Fruit fly (Drosophila melanogaster) whole organism, embryonic: Measurements from ENCODE around the gene stet.

ENCODE experiments used
- ATbp ChIP-seq: fragments of 200-800 bp; sonication (Bioruptor generic); optimal IDR thresholded peaks from 2 replicates; lab custom pipeline; 2017; ENCODE audit warnings: missing biosample characterization, mild to moderate bottlenecking, missing genetic modification characterization, missing genetic modification reagents
- Asciz ChIP-seq: fragments of 200-800 bp; sonication (Bioruptor generic); optimal IDR thresholded peaks from 2 replicates; lab custom pipeline; 2017; ENCODE audit warnings: missing biosample characterization, mild to moderate bottlenecking, missing genetic modification characterization, missing genetic modification reagents
- CG1024 ChIP-seq: fragments of 200-800 bp; sonication (Bioruptor generic); IDR thresholded peaks from 2 replicates; pipeline ENCODE4 v1.3.6; 2022; ENCODE audit warnings: missing biosample characterization, missing genetic modification characterization
- CG10366 ChIP-seq: fragments of 200-800 bp; sonication (Bioruptor generic); IDR thresholded peaks from 2 replicates; pipeline ENCODE4 v1.3.6; 2022; ENCODE audit warnings: missing biosample characterization, missing genetic modification characterization
- CG11723 ChIP-seq: fragments of 200-800 bp; sonication (Bioruptor generic); optimal IDR thresholded peaks from 2 replicates; lab custom pipeline; 2017; ENCODE audit warnings: missing biosample characterization, mild to moderate bottlenecking, missing genetic modification characterization
- CG12769 ChIP-seq: fragments of 200-800 bp; sonication (Bioruptor generic); optimal IDR thresholded peaks from 2 replicates; lab custom pipeline; 2019; ENCODE audit warnings: missing biosample characterization, mild to moderate bottlenecking, missing genetic modification characterization, moderate library complexity
- CG14014 ChIP-seq: fragments of 200-800 bp; sonication (Bioruptor generic); IDR thresholded peaks from 2 replicates; pipeline ENCODE4 v1.3.6; 2022; ENCODE audit warnings: missing biosample characterization, missing genetic modification characterization
- CG1529 ChIP-seq: fragments of 200-800 bp; sonication (Bioruptor generic); optimal IDR thresholded peaks from 3 replicates; lab custom pipeline; 2018; ENCODE audit warnings: missing biosample characterization, missing genetic modification characterization
- CG31224 ChIP-seq: fragments of 200-800 bp; sonication (Bioruptor generic); IDR thresholded peaks from 2 replicates; pipeline ENCODE4 v1.3.6; 2022; ENCODE audit warnings: missing biosample characterization, missing genetic modification characterization
- CG31365 ChIP-seq: fragments of 200-800 bp; sonication (Bioruptor generic); optimal IDR thresholded peaks from 2 replicates; lab custom pipeline; 2018; ENCODE audit warnings: missing biosample characterization, mild to moderate bottlenecking, missing genetic modification characterization
- CG34376 ChIP-seq: fragments of 200-800 bp; sonication (Bioruptor generic); optimal IDR thresholded peaks from 2 replicates; lab custom pipeline; 2018; ENCODE audit warnings: missing biosample characterization, mild to moderate bottlenecking, missing genetic modification characterization
- CG4617 ChIP-seq: fragments of 200-800 bp; sonication (Bioruptor generic); optimal IDR thresholded peaks from 3 replicates; lab custom pipeline; 2016; ENCODE audit warnings: missing biosample characterization, missing genetic modification characterization, borderline replicate concordance
- CG4820 ChIP-seq: fragments of 200-800 bp; sonication (Bioruptor generic); optimal IDR thresholded peaks from 3 replicates; lab custom pipeline; 2016; ENCODE audit warnings: missing biosample characterization, missing genetic modification characterization
- CG5180 ChIP-seq: fragments of 200-800 bp; sonication (Bioruptor generic); optimal IDR thresholded peaks from 3 replicates; lab custom pipeline; 2017; ENCODE audit warnings: missing biosample characterization, missing genetic modification characterization, mild to moderate bottlenecking, moderate library complexity, missing genetic modification reagents
- CG6791 ChIP-seq: fragments of 200-800 bp; sonication (Bioruptor generic); IDR thresholded peaks from 3 replicates; pipeline ENCODE4 v1.3.6; 2022; ENCODE audit warnings: missing biosample characterization, missing genetic modification characterization; ENCODE audit not compliant: partially characterized antibody
- CG8281 ChIP-seq: fragments of 200-800 bp; sonication (Bioruptor generic); optimal IDR thresholded peaks from 2 replicates; lab custom pipeline; 2018; ENCODE audit warnings: missing biosample characterization, mild to moderate bottlenecking, missing genetic modification characterization, moderate library complexity
- D ChIP-seq, 2 experiments: fragments of 200-800 bp in 1 of 2; fragments of >200 bp in 1 of 2; sonication (Bioruptor generic) in 1 of 2; optimal IDR thresholded peaks; 2 replicates in 1 of 2; 3 replicates in 1 of 2; lab custom pipeline; 2017; ENCODE audit warnings: mild to moderate bottlenecking in 1 of 2, missing biosample characterization in 1 of 2, missing genetic modification characterization in 1 of 2, missing genetic modification reagents in 1 of 2
- Dad ChIP-seq: fragments of 200-800 bp; sonication (Bioruptor generic); optimal IDR thresholded peaks from 3 replicates; lab custom pipeline; 2016; ENCODE audit warnings: missing biosample characterization, missing genetic modification characterization
- Dip2 ChIP-seq: fragments of 200-800 bp; sonication (Bioruptor generic); IDR thresholded peaks from 2 replicates; pipeline ENCODE4 v1.3.6; 2022; ENCODE audit warnings: missing biosample characterization, missing genetic modification characterization
- Doc2 ChIP-seq: fragments of 200-800 bp; sonication (Bioruptor generic); IDR thresholded peaks from 2 replicates; pipeline ENCODE4 v1.3.6; 2022; ENCODE audit warnings: missing biosample characterization, missing genetic modification characterization
- Dp ChIP-seq: fragments of 200-800 bp; sonication (Bioruptor generic); optimal IDR thresholded peaks from 2 replicates; lab custom pipeline; 2018; ENCODE audit warnings: missing biosample characterization, mild to moderate bottlenecking, missing genetic modification characterization, moderate library complexity
- Fer3 ChIP-seq: fragments of 200-800 bp; sonication (Bioruptor generic); optimal IDR thresholded peaks from 2 replicates; lab custom pipeline; 2018; ENCODE audit warnings: missing biosample characterization, mild to moderate bottlenecking, missing genetic modification characterization, moderate library complexity
- Hmx ChIP-seq: fragments of 200-800 bp; sonication (Bioruptor generic); optimal IDR thresholded peaks from 2 replicates; lab custom pipeline; 2016; ENCODE audit warnings: missing biosample characterization, missing genetic modification characterization
- Hr78 ChIP-seq, 2 experiments: fragments of 200-800 bp in 1 of 2; fragments of >200 bp in 1 of 2; sonication (Bioruptor generic) in 1 of 2; optimal IDR thresholded peaks; 2 replicates each; lab custom pipeline; 2017 to 2019; ENCODE audit warnings: missing biosample characterization in 2 of 2, missing genetic modification characterization in 2 of 2, mild to moderate bottlenecking in 1 of 2, moderate library complexity in 1 of 2
- Jarid2 ChIP-seq: fragments of 200-800 bp; sonication (Bioruptor generic); optimal IDR thresholded peaks from 3 replicates; lab custom pipeline; 2017; ENCODE audit warnings: mild to moderate bottlenecking, missing biosample characterization, missing genetic modification reagents, missing genetic modification characterization
- MTF-1 ChIP-seq: fragments of 200-800 bp; sonication (Bioruptor generic); optimal IDR thresholded peaks from 2 replicates; lab custom pipeline; 2018; ENCODE audit warnings: missing biosample characterization, mild to moderate bottlenecking, missing genetic modification characterization, borderline replicate concordance
- NFAT ChIP-seq: fragments of 200-800 bp; sonication (Bioruptor generic); IDR thresholded peaks from 2 replicates; pipeline ENCODE4 v1.3.6; 2022; ENCODE audit warnings: missing biosample characterization, missing genetic modification characterization
- Optix ChIP-seq: fragments of 200-800 bp; sonication (Bioruptor generic); IDR thresholded peaks from 3 replicates; pipeline ENCODE4 v1.3.6; 2022; ENCODE audit warnings: missing biosample characterization, missing genetic modification characterization
- Ptx1 ChIP-seq: fragments of 200-800 bp; sonication (Bioruptor generic); IDR thresholded peaks from 2 replicates; pipeline ENCODE4 v1.3.6; 2022; ENCODE audit warnings: missing biosample characterization, missing genetic modification characterization
- YL-1 ChIP-seq: fragments of 200-800 bp; sonication (Bioruptor generic); optimal IDR thresholded peaks from 3 replicates; lab custom pipeline; 2017; ENCODE audit warnings: missing biosample characterization, mild to moderate bottlenecking, missing genetic modification characterization
- ac ChIP-seq: fragments of 200-800 bp; sonication (Bioruptor generic); optimal IDR thresholded peaks from 3 replicates; lab custom pipeline; 2017; ENCODE audit warnings: missing biosample characterization, mild to moderate bottlenecking, missing genetic modification characterization
- ato ChIP-seq: fragments of 200-800 bp; sonication (Bioruptor generic); IDR thresholded peaks from 2 replicates; pipeline ENCODE4 v1.3.6; 2022; ENCODE audit warnings: missing biosample characterization, missing genetic modification characterization; ENCODE audit not compliant: partially characterized antibody
- crol ChIP-seq: fragments of 200-800 bp; sonication (Bioruptor generic); IDR thresholded peaks from 2 replicates; pipeline ENCODE4 v1.3.6; 2022; ENCODE audit warnings: missing biosample characterization, missing genetic modification characterization
- fd102C ChIP-seq: fragments of 200-800 bp; sonication (Bioruptor generic); optimal IDR thresholded peaks from 2 replicates; lab custom pipeline; 2018; ENCODE audit warnings: missing biosample characterization, mild to moderate bottlenecking, missing genetic modification characterization, moderate library complexity
- ham ChIP-seq: fragments of 200-800 bp; sonication (Bioruptor generic); IDR thresholded peaks from 2 replicates; pipeline ENCODE4 v1.3.6; 2022; ENCODE audit warnings: missing biosample characterization, missing genetic modification characterization
- kni ChIP-seq: fragments of 200-800 bp; sonication (Bioruptor generic); optimal IDR thresholded peaks from 3 replicates; lab custom pipeline; 2017; ENCODE audit warnings: mild to moderate bottlenecking, missing biosample characterization, missing genetic modification reagents, missing genetic modification characterization
- lmd ChIP-seq: fragments of 200-800 bp; sonication (Bioruptor generic); IDR thresholded peaks from 2 replicates; pipeline ENCODE4 v1.3.6; 2022; ENCODE audit warnings: missing biosample characterization, missing genetic modification characterization
- nau ChIP-seq: fragments of 200-800 bp; sonication (Bioruptor generic); optimal IDR thresholded peaks from 3 replicates; lab custom pipeline; 2017; ENCODE audit warnings: missing biosample characterization, mild to moderate bottlenecking, missing genetic modification characterization, missing genetic modification reagents
- ro ChIP-seq: fragments of 200-800 bp; sonication (Bioruptor generic); IDR thresholded peaks from 2 replicates; pipeline ENCODE4 v1.3.6; 2022; ENCODE audit warnings: missing biosample characterization, missing genetic modification characterization
- salm ChIP-seq: fragments of 200-800 bp; sonication (Bioruptor generic); optimal IDR thresholded peaks from 2 replicates; lab custom pipeline; 2018; ENCODE audit warnings: missing biosample characterization, mild to moderate bottlenecking, missing genetic modification characterization
- sd ChIP-seq: fragments of 200-800 bp; sonication (Bioruptor generic); optimal IDR thresholded peaks from 3 replicates; lab custom pipeline; 2018; ENCODE audit warnings: missing biosample characterization, mild to moderate bottlenecking, missing genetic modification characterization, moderate library complexity
- sens ChIP-seq: fragments of 200-800 bp; sonication (Bioruptor generic); peaks from one replicate; lab custom pipeline; 2016; ENCODE audit warnings: missing biosample characterization, missing genetic modification characterization
- tgo ChIP-seq: fragments of 200-800 bp; sonication (Bioruptor generic); IDR thresholded peaks from 3 replicates; pipeline ENCODE4 v1.3.6; 2022; ENCODE audit warnings: missing biosample characterization, missing genetic modification characterization
- tio ChIP-seq: fragments of 200-800 bp; sonication (Bioruptor generic); optimal IDR thresholded peaks from 2 replicates; lab custom pipeline; 2017; ENCODE audit warnings: missing biosample characterization, missing genetic modification characterization, inconsistent platforms
- tna ChIP-seq: fragments of 200-800 bp; sonication (Bioruptor generic); IDR thresholded peaks from 2 replicates; pipeline ENCODE4 v1.3.6; 2022; ENCODE audit warnings: missing biosample characterization, missing genetic modification characterization; ENCODE audit not compliant: partially characterized antibody
- tx ChIP-seq: fragments of 200-800 bp; sonication (Bioruptor generic); optimal IDR thresholded peaks from 2 replicates; lab custom pipeline; 2016; ENCODE audit warnings: missing biosample characterization, missing genetic modification characterization
- vnd ChIP-seq: fragments of 200-800 bp; sonication (Bioruptor generic); IDR thresholded peaks from 3 replicates; pipeline ENCODE4 v1.3.6; 2022; ENCODE audit warnings: missing biosample characterization, missing genetic modification characterization; ENCODE audit not compliant: partially characterized antibody

stet gene

DNA sequence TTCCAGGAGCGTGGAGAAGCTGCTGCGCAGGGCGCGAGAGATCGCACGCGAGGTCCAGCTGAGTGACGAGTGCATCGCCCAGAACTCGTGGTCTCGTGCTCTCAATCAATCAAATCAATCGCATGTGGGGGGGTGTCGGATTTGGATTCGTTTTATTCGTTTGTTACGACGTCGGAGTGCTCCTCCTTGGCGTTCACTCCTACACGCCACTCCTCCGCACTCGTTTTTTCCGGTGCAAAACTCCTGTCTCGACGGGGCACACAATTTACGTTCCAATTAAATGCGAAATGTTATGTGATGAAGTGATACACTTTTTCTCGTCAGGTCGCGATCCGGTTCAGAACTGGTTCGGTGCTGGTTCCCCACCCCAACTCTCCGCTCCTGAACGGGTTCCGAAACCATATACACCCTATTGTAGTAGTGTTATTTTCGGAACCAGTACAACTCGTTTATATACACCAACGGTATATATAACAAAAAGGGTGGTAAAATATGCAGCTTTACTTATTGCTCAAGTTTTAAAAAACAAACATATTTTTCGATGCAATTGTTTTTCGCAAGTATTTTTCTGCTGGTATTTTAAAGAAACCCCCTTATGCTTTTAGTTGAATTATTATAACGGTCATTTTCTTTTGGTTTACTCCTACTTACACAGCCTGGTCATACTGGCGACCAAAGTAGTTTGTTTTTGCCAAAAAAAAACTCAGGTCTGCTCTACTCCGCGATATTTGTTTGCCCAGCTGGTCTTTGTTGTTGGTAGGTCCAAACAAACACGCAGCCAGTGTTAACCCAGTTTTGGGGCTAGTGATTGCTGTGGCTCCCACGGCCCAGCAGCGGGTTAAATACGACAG, 47.4 kb upstream of the stet start, which contains the start of the genes CG12091 and pns (continued):
- TF ChIP-seq CG31224 (GFP tag; lab: Robert Waterston, UW) (peak; percentile 29; the same call in 1 of the 2 replicates), Optix (GFP tag; lab: Robert Waterston, UW) (no peak), Dad (GFP tag; lab: Kevin White, UChicago) (peak; percentile 67), Ptx1 (GFP tag; lab: Robert Waterston, UW) (peak; percentile 59), Hr78 (GFP tag; optimal IDR thresholded peaks at IDR 0.05; lab: Kevin White, UChicago) (peak in 1 of 2 experiments; percentile 61), fd102C (peak; percentile 12), ATbp (GFP tag; lab: Kevin White, UChicago) (peak; percentile 56), tna (no peak), CG1024 (GFP tag; lab: Robert Waterston, UW) (peak; percentile 41; the same call in 1 of the 2 replicates), tx (GFP tag; lab: Kevin White, UChicago) (peak; percentile 61), tio (GFP tag; lab: Kevin White, UChicago) (no peak), CG14014 (peak; percentile 69), Doc2 (GFP tag; lab: Robert Waterston, UW) (no peak), kni (GFP tag; lab: Kevin White, UChicago) (peak; percentile 98), CG34376 (GFP tag; lab: Kevin White, UChicago) (peak; percentile 59), salm (tag; lab: Kevin White, UChicago) (peak; percentile 27), Fer3 (tag; lab: Kevin White, UChicago) (peak; percentile 56), D (optimal IDR thresholded peaks at IDR 0.05; lab: Kevin White, UChicago) (no peak), D (GFP tag; optimal IDR thresholded peaks at IDR 0.05; lab: Kevin White, UChicago) (peak; percentile 22), Dip2 (GFP tag; lab: Robert Waterston, UW) (no peak), NFAT (peak; percentile 54), CG5180 (GFP tag; lab: Kevin White, UChicago) (peak; percentile 41), CG11723 (GFP tag; lab: Kevin White, UChicago) (no peak), Asciz (GFP tag; lab: Kevin White, UChicago) (no peak), CG12769 (tag; lab: Kevin White, UChicago) (no peak), Dp (GFP tag; lab: Kevin White, UChicago) (peak; percentile 14), CG1529 (GFP tag; lab: Kevin White, UChicago) (peak; percentile 16), Hmx (GFP tag; lab: Kevin White, UChicago) (peak; percentile 38), lmd (peak; percentile 60; the same call in 1 of the 2 replicates), sens (peak; percentile 97), vnd (GFP tag; lab: Robert Waterston, UW) (no peak), crol (GFP tag; lab: Robert Waterston, UW) (no peak; the same call in 1 of the 2 replicates), CG4617 (GFP tag; lab: Kevin White, UChicago) (peak; percentile 27), ac (GFP tag; lab: Kevin White, UChicago) (peak; percentile 4), Jarid2 (GFP tag; lab: Kevin White, UChicago) (peak; percentile 65), sd (tag; lab: Kevin White, UChicago) (peak; percentile 45), CG10366 (GFP tag; lab: Robert Waterston, UW) (peak; percentile 77), CG8281 (tag; lab: Kevin White, UChicago) (no peak), MTF-1 (no peak), CG31365 (tag; lab: Kevin White, UChicago) (peak; percentile 50), ham (GFP tag; lab: Robert Waterston, UW) (no peak), ato (GFP tag; lab: Robert Waterston, UW) (no peak), CG4820 (peak; percentile 60), nau (no peak), YL-1 (GFP tag; lab: Kevin White, UChicago) (peak; percentile 82), ro (no peak), tgo (peak; percentile 56; the same call in 2 of the 3 replicates), CG6791 (GFP tag; lab: Robert Waterston, UW) (peak; percentile 18; the same call in 1 of the 3 replicates)
